Fruit fly (Drosophila melanogaster): Measurements from ENCODE around the gene CG32354.

CG32354 gene

dm6 chr3L:8437583-8437982, 15.6 kb upstream of the CG32354 start:
- TF ChIP-seq Mnt (GFP tag; optimal IDR thresholded peaks at IDR 0.05) = no peak
- no peak for TF ChIP-seq Clk (GFP tag; optimal IDR thresholded peaks at IDR 0.05)
- TF ChIP-seq CG5204 (GFP tag; optimal IDR thresholded peaks at IDR 0.05) = no peak
- TF ChIP-seq CG7101 (tag; optimal IDR thresholded peaks at IDR 0.05) = no peak
- no peak for TF ChIP-seq bab1 (GFP tag; optimal IDR thresholded peaks at IDR 0.05)
- TF ChIP-seq CG1620 (GFP tag; optimal IDR thresholded peaks at IDR 0.05) = no peak
- no peak for TF ChIP-seq Crg-1 (GFP tag; optimal IDR thresholded peaks at IDR 0.05)
- TF ChIP-seq tj (GFP tag; optimal IDR thresholded peaks at IDR 0.05) = no peak
- peak; percentile 21 for TF ChIP-seq kay (GFP tag; ENCODE audit: borderline replicate concordance)

DNA sequence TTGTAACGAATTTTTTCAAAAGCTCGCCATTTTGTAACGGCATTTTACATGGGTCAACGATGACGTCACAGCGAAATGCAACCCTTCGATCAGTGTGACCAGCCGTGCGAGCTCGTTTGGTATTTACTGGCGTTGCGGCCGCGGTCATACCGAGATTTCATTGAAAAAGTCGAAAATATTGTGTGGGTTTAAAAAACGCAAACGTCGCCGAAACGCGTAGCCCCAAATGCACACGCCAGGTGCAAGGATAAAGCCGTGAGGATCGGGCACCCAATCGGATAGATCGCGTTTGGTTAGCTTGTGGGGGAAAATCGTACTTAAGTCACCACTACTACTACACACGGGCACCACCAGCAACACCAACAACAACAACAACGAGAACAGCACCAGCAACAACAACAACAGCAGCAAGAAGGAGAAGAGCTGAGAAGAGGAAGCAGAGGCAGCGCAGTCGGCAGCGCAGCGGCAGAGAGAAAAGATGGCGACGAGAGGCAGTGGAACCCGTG, 2.9 kb upstream of the CG32354 start, which contains the start of gene Cbl:
Gene Cbl (plus strand): TSS at position 124 of the 506 bp plus-strand sequence.
- TF ChIP-seq toe (GFP tag; optimal IDR thresholded peaks at IDR 0.05) = no peak
- TF ChIP-seq Mnt (GFP tag; optimal IDR thresholded peaks at IDR 0.05) = peak; percentile 39
- TF ChIP-seq cic (GFP tag; optimal IDR thresholded peaks at IDR 0.05) = peak; percentile 73
- TF ChIP-seq ovo (GFP tag; optimal IDR thresholded peaks at IDR 0.05) = peak; percentile 76
- TF ChIP-seq CG1620 (GFP tag; optimal IDR thresholded peaks at IDR 0.05) = no peak
- TF ChIP-seq CG7101 (tag; optimal IDR thresholded peaks at IDR 0.05) = peak; percentile 11
- no peak for TF ChIP-seq CG7045 (GFP tag; optimal IDR thresholded peaks at IDR 0.05)
- TF ChIP-seq Hr96 (GFP tag; optimal IDR thresholded peaks at IDR 0.05) = no peak
- TF ChIP-seq tj (GFP tag; optimal IDR thresholded peaks at IDR 0.05) = peak; percentile 47
- TF ChIP-seq cnc (optimal IDR thresholded peaks at IDR 0.05) = no peak
- TF ChIP-seq Crg-1 (GFP tag; optimal IDR thresholded peaks at IDR 0.05) = no peak
- TF ChIP-seq pad (GFP tag; optimal IDR thresholded peaks at IDR 0.05) = peak; percentile 62
- no peak for TF ChIP-seq CG12768 (GFP tag; optimal IDR thresholded peaks at IDR 0.05)
- peak; percentile 18 for TF ChIP-seq CG14711 (tag; optimal IDR thresholded peaks at IDR 0.05)
- TF ChIP-seq bab1 (GFP tag; optimal IDR thresholded peaks at IDR 0.05) = peak; percentile 47
- no peak for TF ChIP-seq kay (GFP tag; ENCODE audit: borderline replicate concordance)

- no peak for TF ChIP-seq Mnt (GFP tag; optimal IDR thresholded peaks at IDR 0.05)
- TF ChIP-seq CG14711 (tag; optimal IDR thresholded peaks at IDR 0.05) = no peak
- no peak for TF ChIP-seq CG7101 (tag; optimal IDR thresholded peaks at IDR 0.05)
- no peak for TF ChIP-seq CG1620 (GFP tag; optimal IDR thresholded peaks at IDR 0.05)
- no peak for TF ChIP-seq tj (GFP tag; optimal IDR thresholded peaks at IDR 0.05)
- no peak for TF ChIP-seq cic (GFP tag; optimal IDR thresholded peaks at IDR 0.05)
- TF ChIP-seq CG7045 (GFP tag; optimal IDR thresholded peaks at IDR 0.05) = no peak
- no peak for TF ChIP-seq CG12768 (GFP tag; optimal IDR thresholded peaks at IDR 0.05)
- no peak for TF ChIP-seq CG11617 (GFP tag; optimal IDR thresholded peaks at IDR 0.05)
- no peak for TF ChIP-seq CG5204 (GFP tag; optimal IDR thresholded peaks at IDR 0.05)
- TF ChIP-seq Crg-1 (GFP tag; optimal IDR thresholded peaks at IDR 0.05) = no peak
- no peak for TF ChIP-seq CG33017 (tag; optimal IDR thresholded peaks at IDR 0.05)
- TF ChIP-seq bab1 (GFP tag; optimal IDR thresholded peaks at IDR 0.05) = no peak
- no peak for TF ChIP-seq cnc (optimal IDR thresholded peaks at IDR 0.05)
- TF ChIP-seq pad (GFP tag; optimal IDR thresholded peaks at IDR 0.05) = no peak
- no peak for TF ChIP-seq Hr96 (GFP tag; optimal IDR thresholded peaks at IDR 0.05)
- TF ChIP-seq Clk (GFP tag; optimal IDR thresholded peaks at IDR 0.05) = no peak
These were observed 1.2 kb upstream of the CG32354 start for dm6 chr3L:8423156-8423555.

DNA sequence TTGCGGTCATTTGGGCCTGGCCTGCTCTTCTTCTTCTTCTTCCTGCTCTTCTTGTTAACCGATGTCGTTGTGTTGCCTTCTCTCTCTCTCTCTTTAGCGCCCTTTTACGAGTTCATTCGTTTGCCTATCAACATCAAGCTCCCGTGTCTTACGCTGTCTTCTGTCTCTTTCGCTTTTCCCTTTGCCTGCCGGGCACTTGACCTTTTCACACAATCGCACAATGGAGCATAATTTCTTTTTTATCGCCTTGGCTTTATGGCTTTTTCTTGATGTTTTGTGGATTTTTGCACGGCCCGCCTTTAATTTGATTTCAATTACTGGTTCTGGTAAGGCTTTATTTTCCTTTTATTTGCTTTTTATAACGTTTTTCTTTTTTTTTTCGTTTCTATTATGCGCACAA, 644 bp downstream of the CG32354 start:
- TF ChIP-seq pad (GFP tag; optimal IDR thresholded peaks at IDR 0.05) (no peak), cic (GFP tag; optimal IDR thresholded peaks at IDR 0.05) (no peak), CG7045 (GFP tag; optimal IDR thresholded peaks at IDR 0.05) (no peak), Crg-1 (GFP tag; optimal IDR thresholded peaks at IDR 0.05) (no peak), CG11617 (GFP tag; optimal IDR thresholded peaks at IDR 0.05) (no peak), CG5204 (GFP tag; optimal IDR thresholded peaks at IDR 0.05) (no peak), Clk (GFP tag; optimal IDR thresholded peaks at IDR 0.05) (no peak), ovo (GFP tag; optimal IDR thresholded peaks at IDR 0.05) (no peak), Mnt (GFP tag; optimal IDR thresholded peaks at IDR 0.05) (no peak), toe (GFP tag; optimal IDR thresholded peaks at IDR 0.05) (no peak), Hr96 (GFP tag; optimal IDR thresholded peaks at IDR 0.05) (no peak), CG7101 (tag; optimal IDR thresholded peaks at IDR 0.05) (no peak), CG14711 (tag; optimal IDR thresholded peaks at IDR 0.05) (no peak), CG33017 (tag; optimal IDR thresholded peaks at IDR 0.05) (no peak), bab1 (GFP tag; optimal IDR thresholded peaks at IDR 0.05) (no peak), CG12768 (GFP tag; optimal IDR thresholded peaks at IDR 0.05) (no peak)

DNA sequence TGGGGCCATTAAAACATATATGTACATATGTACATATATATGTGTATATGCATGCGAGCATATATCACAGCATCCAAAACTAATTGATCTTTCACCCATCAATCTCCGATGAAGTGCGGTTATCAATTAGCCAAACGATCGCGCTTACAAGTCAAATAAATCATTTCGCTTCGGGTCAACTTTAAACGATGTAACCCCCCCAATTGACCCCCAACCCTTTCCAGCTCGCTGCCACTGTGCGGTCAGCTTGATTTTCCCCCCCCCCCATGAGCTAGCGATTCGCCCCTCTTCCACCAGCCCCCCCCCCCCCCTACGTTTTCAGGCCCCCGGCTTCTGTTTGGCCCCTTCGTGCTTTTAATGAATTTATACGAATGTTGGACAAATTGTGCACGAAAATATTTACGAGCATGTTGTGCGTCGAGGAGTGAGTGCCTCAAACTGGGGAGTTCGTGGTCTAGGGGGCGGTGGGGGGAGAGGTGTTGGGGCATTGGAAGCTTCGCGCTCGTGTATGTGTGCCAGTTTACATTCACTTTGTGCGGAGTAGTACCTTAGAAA, 2.3 kb downstream of the CG32354 start:
- TF ChIP-seq toe (GFP tag; optimal IDR thresholded peaks at IDR 0.05) = no peak
- TF ChIP-seq ovo (GFP tag; optimal IDR thresholded peaks at IDR 0.05) = no peak
- TF ChIP-seq CG1620 (GFP tag; optimal IDR thresholded peaks at IDR 0.05) = no peak
- no peak for TF ChIP-seq Crg-1 (GFP tag; optimal IDR thresholded peaks at IDR 0.05)
- no peak for TF ChIP-seq Hr96 (GFP tag; optimal IDR thresholded peaks at IDR 0.05)
- TF ChIP-seq Mnt (GFP tag; optimal IDR thresholded peaks at IDR 0.05) = no peak
- no peak for TF ChIP-seq CG14711 (tag; optimal IDR thresholded peaks at IDR 0.05)
- TF ChIP-seq CG33017 (tag; optimal IDR thresholded peaks at IDR 0.05) = no peak
- no peak for TF ChIP-seq CG5204 (GFP tag; optimal IDR thresholded peaks at IDR 0.05)
- TF ChIP-seq bab1 (GFP tag; optimal IDR thresholded peaks at IDR 0.05) = no peak

dm6 chr3L:8418984-8419383, 3.0 kb downstream of the CG32354 start:
- TF ChIP-seq CG5204 (GFP tag; optimal IDR thresholded peaks at IDR 0.05) (no peak), Hr96 (GFP tag; optimal IDR thresholded peaks at IDR 0.05) (no peak), tj (GFP tag; optimal IDR thresholded peaks at IDR 0.05) (no peak), CG14711 (tag; optimal IDR thresholded peaks at IDR 0.05) (no peak), Crg-1 (GFP tag; optimal IDR thresholded peaks at IDR 0.05) (no peak), cic (GFP tag; optimal IDR thresholded peaks at IDR 0.05) (no peak), cnc (optimal IDR thresholded peaks at IDR 0.05) (no peak), bab1 (GFP tag; optimal IDR thresholded peaks at IDR 0.05) (no peak), CG33017 (tag; optimal IDR thresholded peaks at IDR 0.05) (no peak), Clk (GFP tag; optimal IDR thresholded peaks at IDR 0.05) (no peak), CG12768 (GFP tag; optimal IDR thresholded peaks at IDR 0.05) (no peak), pad (GFP tag; optimal IDR thresholded peaks at IDR 0.05) (no peak), CG7101 (tag; optimal IDR thresholded peaks at IDR 0.05) (no peak), kay (GFP tag; ENCODE audit: borderline replicate concordance) (no peak), CG1620 (GFP tag; optimal IDR thresholded peaks at IDR 0.05) (no peak), ovo (GFP tag; optimal IDR thresholded peaks at IDR 0.05) (no peak), Mnt (GFP tag; optimal IDR thresholded peaks at IDR 0.05) (no peak)

Measured in whole organism, adult.